Fruit fly (Drosophila melanogaster): ENCODE results near the gene MED17.

Gene MED17

dm6 chr3R:18228713-18229222 is 39.9 kb downstream of the MED17 start (continued):
- TF ChIP-seq Ada2b (GFP tag; IDR thresholded peaks at IDR 0.05) (0 out of 2 replicates have a peak, but pooled peaks have one; percentile 6), zf30C (GFP tag; optimal IDR thresholded peaks at IDR 0.05) (peak; percentile 48), prd (optimal IDR thresholded peaks at IDR 0.05) (no peak), prd (GFP tag; IDR thresholded peaks at IDR 0.05) (0 out of 3 replicates have a peak, but pooled peaks have one; percentile 31), Ptx1 (GFP tag; IDR thresholded peaks at IDR 0.05) (no peak), YL-1 (GFP tag; optimal IDR thresholded peaks at IDR 0.05) (no peak), CG15269 (tag; optimal IDR thresholded peaks at IDR 0.05) (no peak), mam (GFP tag; optimal IDR thresholded peaks at IDR 0.05) (peak; percentile 6), pnt (GFP tag; optimal IDR thresholded peaks at IDR 0.05) (no peak), Hr3 (GFP tag; optimal IDR thresholded peaks at IDR 0.05) (no peak), ci (GFP tag; IDR thresholded peaks at IDR 0.05) (peak; percentile 49; the same call in 1 of the 3 replicates), Asciz (GFP tag; optimal IDR thresholded peaks at IDR 0.05) (no peak), Neu2 (GFP tag; optimal IDR thresholded peaks at IDR 0.05; ENCODE audit: borderline replicate concordance) (no peak), gt (GFP tag; IDR thresholded peaks at IDR 0.05) (no peak), NFAT (GFP tag; IDR thresholded peaks at IDR 0.05) (peak; percentile 47; the same call in 1 of the 2 replicates), HLH3B (GFP tag; IDR thresholded peaks at IDR 0.05) (0 out of 2 replicates have a peak, but pooled peaks have one; percentile 21), vvl (GFP tag; IDR thresholded peaks at IDR 0.05) (peak; percentile 31; the same call in 1 of the 2 replicates), Nf-YA (GFP tag; IDR thresholded peaks at IDR 0.05) (0 out of 2 replicates have a peak, but pooled peaks have one; percentile 23), CG13894 (tag; optimal IDR thresholded peaks at IDR 0.05) (no peak), dm (GFP tag; optimal IDR thresholded peaks at IDR 0.05) (no peak), CG12155 (GFP tag; optimal IDR thresholded peaks at IDR 0.05) (no peak), dysf (GFP tag; IDR thresholded peaks at IDR 0.05) (0 out of 3 replicates have a peak, but pooled peaks have one; percentile 34), CG17802 (tag; optimal IDR thresholded peaks at IDR 0.05) (no peak), CG6791 (GFP tag; IDR thresholded peaks at IDR 0.05; ENCODE audit: partially characterized antibody) (no peak), CG9609 (GFP tag; optimal IDR thresholded peaks at IDR 0.05) (no peak), CG2889 (GFP tag; IDR thresholded peaks at IDR 0.05) (no peak), bowl (GFP tag; IDR thresholded peaks at IDR 0.05) (0 out of 2 replicates have a peak, but pooled peaks have one; percentile 20), ranshi (GFP tag; IDR thresholded peaks at IDR 0.05) (0 out of 2 replicates have a peak, but pooled peaks have one; percentile 21), CG14965 (GFP tag; optimal IDR thresholded peaks at IDR 0.05; ENCODE audit: borderline replicate concordance) (no peak), CG9932 (GFP tag; IDR thresholded peaks at IDR 0.05) (peak; percentile 27; the same call in 1 of the 2 replicates), disco-r (GFP tag; optimal IDR thresholded peaks at IDR 0.05) (no peak), Optix (GFP tag; IDR thresholded peaks at IDR 0.05) (no peak), tup (GFP tag; optimal IDR thresholded peaks at IDR 0.05) (no peak), CG3847 (GFP tag; IDR thresholded peaks at IDR 0.05) (no peak), tin (GFP tag; optimal IDR thresholded peaks at IDR 0.05) (no peak), Trl (optimal IDR thresholded peaks at IDR 0.05) (no peak), Trl (GFP tag; optimal IDR thresholded peaks at IDR 0.05) (no peak), chn (GFP tag; optimal IDR thresholded peaks at IDR 0.05) (no peak), grau (tag; optimal IDR thresholded peaks at IDR 0.05) (no peak), toy (GFP tag; IDR thresholded peaks at IDR 0.05) (no peak), Adf1 (GFP tag; IDR thresholded peaks at IDR 0.05) (no peak), Awh (GFP tag; IDR thresholded peaks at IDR 0.05) (no peak)

dm6 chr3R:18230229-18230628 is 41.4 kb downstream of the MED17 start:
- no peak for TF ChIP-seq CG4404 (GFP tag; IDR thresholded peaks at IDR 0.05)
- TF ChIP-seq Dll (GFP tag; IDR thresholded peaks at IDR 0.05; ENCODE audit: partially characterized antibody): 0 out of 4 replicates have a peak, but pooled peaks have one; percentile 20
- TF ChIP-seq Dref (GFP tag; IDR thresholded peaks at IDR 0.05): peak; percentile 46; the same call in 1 of the 2 replicates
- peak; percentile 47 for TF ChIP-seq CG15514 (GFP tag; optimal IDR thresholded peaks at IDR 0.05)
- TF ChIP-seq ssp (GFP tag; IDR thresholded peaks at IDR 0.05): peak; percentile 84
- TF ChIP-seq exex (tag; optimal IDR thresholded peaks at IDR 0.05): peak; percentile 9
- peak; percentile 50 for TF ChIP-seq Med (GFP tag)
- TF ChIP-seq CG30020 (tag; optimal IDR thresholded peaks at IDR 0.05): peak; percentile 21
- TF ChIP-seq zen2 (GFP tag; IDR thresholded peaks at IDR 0.05; ENCODE audit: partially characterized antibody): no peak
- peak; percentile 42 for TF ChIP-seq stwl (tag; optimal IDR thresholded peaks at IDR 0.05)
- TF ChIP-seq CG1603 (tag; optimal IDR thresholded peaks at IDR 0.05): peak; percentile 26
- 0 out of 3 replicates have a peak, but pooled peaks have one; percentile 25 for TF ChIP-seq HLH4C (GFP tag; IDR thresholded peaks at IDR 0.05; ENCODE audit: partially characterized antibody)
- peak; percentile 86 for TF ChIP-seq CG17802 (tag; optimal IDR thresholded peaks at IDR 0.05)
